Worm (Caenorhabditis elegans): ENCODE data around the gene fbxb-84.
A peak's percentile ranks its signal among the peaks of the same experiment; 100 is the strongest.

The fbxb-84 gene

DNA sequence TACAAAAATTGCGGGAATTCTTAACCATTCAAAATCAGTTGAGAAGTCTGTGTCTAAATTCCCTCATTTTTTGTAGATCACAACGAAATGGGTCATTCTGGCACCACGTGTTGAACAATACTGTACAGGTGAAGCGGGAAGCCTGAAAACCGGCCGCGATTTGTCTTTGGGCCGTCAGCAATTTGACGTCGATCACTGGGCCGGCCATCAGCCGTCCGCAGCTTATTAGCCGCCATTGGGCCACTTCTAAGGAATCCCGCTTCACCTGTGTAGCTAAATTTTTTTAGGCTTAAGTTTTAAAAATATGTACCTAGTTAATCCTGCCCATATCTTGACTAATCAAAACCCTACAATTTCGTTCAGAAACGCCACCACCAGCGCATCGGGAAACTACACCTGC is 13.4 kb upstream of the fbxb-84 start:
- TF ChIP-seq egl-43 (GFP tag; IDR thresholded peaks at IDR 0.05) = peak; percentile 40; the same call in 1 of the 2 replicates
- TF ChIP-seq dmd-8 (GFP tag; IDR thresholded peaks at IDR 0.05) = peak; percentile 10; the same call in 1 of the 2 replicates
- no peak for TF ChIP-seq T26A8.4 (GFP tag; IDR thresholded peaks at IDR 0.05)
- TF ChIP-seq daf-8 (GFP tag; IDR thresholded peaks at IDR 0.05) = 0 out of 2 replicates have a peak, but pooled peaks have one; percentile 9
- TF ChIP-seq unc-62 (GFP tag; optimal IDR thresholded peaks at IDR 0.05 in 1 of 2) = peak in 1 of 2 experiments; percentile 75
- TF ChIP-seq unc-62 (tag; optimal IDR thresholded peaks at IDR 0.05) = no peak
- peak; percentile 26; the same call in 1 of the 2 replicates for TF ChIP-seq set-16 (GFP tag; IDR thresholded peaks at IDR 0.05)
- TF ChIP-seq ceh-20 (GFP tag; IDR thresholded peaks at IDR 0.05) = no peak
- no peak for TF ChIP-seq F44E2.7 (GFP tag; IDR thresholded peaks at IDR 0.05)
- no peak for TF ChIP-seq nhr-237 (tag; optimal IDR thresholded peaks at IDR 0.05)
- no peak for TF ChIP-seq ceh-32 (tag; optimal IDR thresholded peaks at IDR 0.05; ENCODE audit: poor library complexity)
- TF ChIP-seq madf-9 (GFP tag; conservative IDR thresholded peaks at IDR 0.05) = no peak
- TF ChIP-seq aha-1 (tag) = peak; percentile 95
- 0 out of 4 replicates have a peak, but pooled peaks of 1 of the 2 experiments have one; percentile 35 for TF ChIP-seq madf-5 (GFP tag; IDR thresholded peaks at IDR 0.05)

ce11 chrIII:159149-159548 is 12.9 kb upstream of the fbxb-84 start:
- peak in 1 of 2 experiments; percentile 90 for TF ChIP-seq unc-62 (GFP tag; optimal IDR thresholded peaks at IDR 0.05 in 1 of 2)
- TF ChIP-seq unc-62 (tag; optimal IDR thresholded peaks at IDR 0.05) = no peak
- TF ChIP-seq dmd-6 (GFP tag; IDR thresholded peaks at IDR 0.05) = no peak

DNA sequence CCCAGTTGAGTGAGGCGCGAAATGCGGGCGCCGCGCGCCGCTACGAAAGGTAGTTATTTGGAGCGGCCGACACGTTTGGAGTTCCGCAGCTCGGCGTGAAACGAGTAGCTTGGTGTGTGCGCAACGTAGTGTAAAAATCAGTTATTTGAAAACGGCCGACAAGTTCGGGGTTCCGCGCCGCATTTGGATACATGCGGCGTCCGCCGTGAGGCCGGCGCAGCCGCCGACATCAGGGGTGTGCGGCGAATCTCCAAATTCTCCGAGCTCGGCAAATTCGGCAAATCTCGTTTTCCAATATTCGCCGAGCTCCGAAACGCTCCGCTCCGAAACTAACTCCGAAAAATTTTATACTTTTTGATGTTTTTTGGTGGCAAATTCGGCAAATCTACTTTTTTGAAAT is 11.7 kb upstream of the fbxb-84 start:
- TF ChIP-seq skn-1 (tag; optimal IDR thresholded peaks at IDR 0.05) (no peak), madf-5 (GFP tag; IDR thresholded peaks at IDR 0.05) (no peak), set-16 (GFP tag; IDR thresholded peaks at IDR 0.05) (peak; percentile 78), aha-1 (tag) (peak; percentile 17)

- TF ChIP-seq ceh-20 (GFP tag; IDR thresholded peaks at IDR 0.05) (no peak), aly-2 (tag; optimal IDR thresholded peaks at IDR 0.05) (no peak), zfp-2 (tag; optimal IDR thresholded peaks at IDR 0.05) (no peak), T20F7.1 (GFP tag; optimal IDR thresholded peaks at IDR 0.05) (no peak), dmd-9 (GFP tag; IDR thresholded peaks at IDR 0.05) (no peak), nhr-237 (tag; optimal IDR thresholded peaks at IDR 0.05) (no peak), ceh-32 (tag; optimal IDR thresholded peaks at IDR 0.05; ENCODE audit: poor library complexity) (no peak), lin-15B (tag; optimal IDR thresholded peaks at IDR 0.05) (no peak)
Measured at ce11 chrIII:156645-157044, 10.4 kb upstream of the fbxb-84 start, which contains the start of the genes zig-13 and ver-1. zig-13 (minus strand) TSS chrIII:156745. ver-1 (plus strand) TSS chrIII:156824.

DNA sequence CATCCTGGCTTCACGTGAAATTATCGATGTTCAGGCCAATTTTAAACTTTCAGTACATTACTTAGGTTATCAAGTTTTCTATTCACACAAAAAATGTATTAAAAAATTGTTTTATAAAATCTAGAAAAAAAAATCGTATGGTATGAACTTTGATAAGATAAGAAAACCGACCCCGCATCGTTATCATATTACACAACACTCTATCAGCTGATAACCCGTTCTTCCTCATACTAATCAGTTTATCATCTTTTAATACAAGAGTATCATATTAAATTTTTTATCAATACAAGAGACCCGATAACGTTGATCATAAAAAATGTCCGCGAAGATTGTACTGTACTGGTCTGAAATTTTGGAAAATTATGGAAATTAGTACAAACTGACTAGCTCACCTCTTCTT is 7.9 kb upstream of the fbxb-84 start:
- TF ChIP-seq nhr-11 (tag; optimal IDR thresholded peaks at IDR 0.05) = no peak
- no peak for TF ChIP-seq mes-2 (tag; optimal IDR thresholded peaks at IDR 0.05; ENCODE audit: poor library complexity, severe bottlenecking)
- no peak for TF ChIP-seq vab-7 (GFP tag; IDR thresholded peaks at IDR 0.05)
- TF ChIP-seq ceh-44 (GFP tag; IDR thresholded peaks at IDR 0.05) = no peak
- TF ChIP-seq attf-4 (tag; optimal IDR thresholded peaks at IDR 0.05) = no peak
- TF ChIP-seq ceh-28 (tag; optimal IDR thresholded peaks at IDR 0.05) = no peak
- TF ChIP-seq mdl-1 (tag; optimal IDR thresholded peaks at IDR 0.05) = peak in 1 of 2 experiments; percentile 35
- no peak for TF ChIP-seq aha-1 (tag)
- TF ChIP-seq nhr-41 (GFP tag; IDR thresholded peaks at IDR 0.05) = peak; percentile 100
- no peak for TF ChIP-seq D1046.2 (GFP tag; IDR thresholded peaks at IDR 0.05)
- TF ChIP-seq spr-1 (tag; optimal IDR thresholded peaks at IDR 0.05) = no peak
- no peak for TF ChIP-seq zag-1 (tag; optimal IDR thresholded peaks at IDR 0.05)
- TF ChIP-seq daf-8 (GFP tag; IDR thresholded peaks at IDR 0.05) = no peak
- TF ChIP-seq Y48G9A.11 (GFP tag; IDR thresholded peaks at IDR 0.05) = no peak
- TF ChIP-seq Y5F2A.4 (GFP tag; optimal IDR thresholded peaks at IDR 0.05) = no peak
- no peak for TF ChIP-seq hmg-1.1 (GFP tag; IDR thresholded peaks at IDR 0.05)
- TF ChIP-seq saeg-2 (GFP tag; IDR thresholded peaks at IDR 0.05) = no peak
- peak; percentile 100 for TF ChIP-seq pqm-1 (tag; optimal IDR thresholded peaks at IDR 0.05)
- no peak for TF ChIP-seq hif-1 (tag; optimal IDR thresholded peaks at IDR 0.05)
- 0 out of 2 replicates have a peak, but pooled peaks have one; percentile 19 for TF ChIP-seq T26A8.4 (GFP tag; IDR thresholded peaks at IDR 0.05)
- peak; percentile 91 for TF ChIP-seq tra-1 (GFP tag; IDR thresholded peaks at IDR 0.05)
- TF ChIP-seq dmd-8 (GFP tag; IDR thresholded peaks at IDR 0.05) = no peak
- TF ChIP-seq dmd-6 (GFP tag; IDR thresholded peaks at IDR 0.05) = peak; percentile 98
- TF ChIP-seq php-3 (GFP tag; IDR thresholded peaks at IDR 0.05) = peak; percentile 94
- no peak for TF ChIP-seq Y105C5A.15 (GFP tag; IDR thresholded peaks at IDR 0.05)
- TF ChIP-seq T20F7.1 (GFP tag; optimal IDR thresholded peaks at IDR 0.05) = no peak
- no peak for TF ChIP-seq nhr-237 (tag; optimal IDR thresholded peaks at IDR 0.05)
- no peak for TF ChIP-seq ctbp-1 (GFP tag; IDR thresholded peaks at IDR 0.05)
- peak; percentile 64; the same call in 1 of the 2 replicates for TF ChIP-seq ceh-20 (GFP tag; IDR thresholded peaks at IDR 0.05)
